Worm (Caenorhabditis elegans): ENCODE measurements around the gene ZK355.8.

Gene ZK355.8

ce11 chrII:2927533-2927932, at the start of gene ZK355.8, which contains the start of gene ZK355.3:
Gene ZK355.8, plus strand, starts transcription at chrII:2927804.
Gene ZK355.3, minus strand, starts transcription at chrII:2927633.
- TF ChIP-seq pes-1 (GFP tag; IDR thresholded peaks at IDR 0.05): no peak
- 0 out of 2 replicates have a peak, but pooled peaks have one; percentile 36 for TF ChIP-seq sea-1 (GFP tag; conservative IDR thresholded peaks at IDR 0.05)

- TF ChIP-seq tbx-11 (GFP tag; IDR thresholded peaks at IDR 0.05) (no peak), scrt-1 (GFP tag; IDR thresholded peaks at IDR 0.05) (no peak), B0310.2 (tag; optimal IDR thresholded peaks at IDR 0.05) (no peak), pes-1 (GFP tag; IDR thresholded peaks at IDR 0.05) (no peak), ceh-13 (GFP tag; optimal IDR thresholded peaks at IDR 0.05) (no peak), ets-7 (tag; optimal IDR thresholded peaks at IDR 0.05) (no peak), tbx-37 (GFP tag; conservative IDR thresholded peaks at IDR 0.05) (no peak), hmbx-1 (tag; optimal IDR thresholded peaks at IDR 0.05) (no peak), tra-4 (tag; optimal IDR thresholded peaks at IDR 0.05) (no peak), F13C5.2 (tag; optimal IDR thresholded peaks at IDR 0.05) (no peak), sea-1 (GFP tag; conservative IDR thresholded peaks at IDR 0.05) (no peak), hmg-4 (GFP tag; optimal IDR thresholded peaks at IDR 0.05) (no peak), ceh-36 (tag; optimal IDR thresholded peaks at IDR 0.05) (no peak), flt-1 (GFP tag; IDR thresholded peaks at IDR 0.05) (no peak), hnd-1 (tag; optimal IDR thresholded peaks at IDR 0.05) (no peak)
Measured at ce11 chrII:2878909-2879308, 48.7 kb upstream of the ZK355.8 start.

ce11 chrII:2881088-2881487, 46.5 kb upstream of the ZK355.8 start:
- no peak for TF ChIP-seq hnd-1 (tag; optimal IDR thresholded peaks at IDR 0.05)
- peak; percentile 29; the same call in 1 of the 2 replicates for TF ChIP-seq flt-1 (GFP tag; IDR thresholded peaks at IDR 0.05)

- TF ChIP-seq scrt-1 (GFP tag; IDR thresholded peaks at IDR 0.05) (no peak), hmg-4 (GFP tag; optimal IDR thresholded peaks at IDR 0.05) (no peak), pes-1 (GFP tag; IDR thresholded peaks at IDR 0.05) (no peak), sea-1 (GFP tag; conservative IDR thresholded peaks at IDR 0.05) (no peak), aly-1 (tag; optimal IDR thresholded peaks at IDR 0.05) (no peak), hmbx-1 (tag; optimal IDR thresholded peaks at IDR 0.05) (no peak), tra-4 (tag; optimal IDR thresholded peaks at IDR 0.05) (no peak), flt-1 (GFP tag; IDR thresholded peaks at IDR 0.05) (no peak), ceh-13 (GFP tag; optimal IDR thresholded peaks at IDR 0.05) (no peak), ceh-36 (tag; optimal IDR thresholded peaks at IDR 0.05) (no peak), hnd-1 (tag; optimal IDR thresholded peaks at IDR 0.05) (no peak), ets-7 (tag; optimal IDR thresholded peaks at IDR 0.05) (no peak), F13C5.2 (tag; optimal IDR thresholded peaks at IDR 0.05) (no peak), B0310.2 (tag; optimal IDR thresholded peaks at IDR 0.05) (no peak), tbx-37 (GFP tag; conservative IDR thresholded peaks at IDR 0.05) (no peak), tbx-11 (GFP tag; IDR thresholded peaks at IDR 0.05) (no peak), ama-1 (optimal IDR thresholded peaks at IDR 0.05) (no peak)
Measured at ce11 chrII:2884810-2885209, 42.8 kb upstream of the ZK355.8 start, which contains the start of gene pigw-1. Gene pigw-1, minus strand, starts transcription at chrII:2884910.

- no peak for TF ChIP-seq scrt-1 (GFP tag; IDR thresholded peaks at IDR 0.05)
- no peak for TF ChIP-seq F13C5.2 (tag; optimal IDR thresholded peaks at IDR 0.05)
- no peak for TF ChIP-seq flt-1 (GFP tag; IDR thresholded peaks at IDR 0.05)
- no peak for TF ChIP-seq hmbx-1 (tag; optimal IDR thresholded peaks at IDR 0.05)
- TF ChIP-seq sea-1 (GFP tag; conservative IDR thresholded peaks at IDR 0.05): no peak
- no peak for TF ChIP-seq pes-1 (GFP tag; IDR thresholded peaks at IDR 0.05)
- TF ChIP-seq tbx-37 (GFP tag; conservative IDR thresholded peaks at IDR 0.05): no peak
- TF ChIP-seq aly-1 (tag; optimal IDR thresholded peaks at IDR 0.05): no peak
- no peak for TF ChIP-seq ama-1 (optimal IDR thresholded peaks at IDR 0.05)
- no peak for TF ChIP-seq ets-7 (tag; optimal IDR thresholded peaks at IDR 0.05)
Measured at ce11 chrII:2885518-2886449, 41.8 kb upstream of the ZK355.8 start.

ce11 chrII:2888957-2889630, 38.5 kb upstream of the ZK355.8 start, which contains the start of gene pinn-1:
Gene pinn-1, minus strand, starts transcription at chrII:2889007.
- TF ChIP-seq sea-1 (GFP tag; conservative IDR thresholded peaks at IDR 0.05) (no peak; the same call in 1 of the 2 replicates), F13C5.2 (tag; optimal IDR thresholded peaks at IDR 0.05) (peak; percentile 37), hmg-4 (GFP tag; optimal IDR thresholded peaks at IDR 0.05) (no peak), hmbx-1 (tag; optimal IDR thresholded peaks at IDR 0.05) (no peak), scrt-1 (GFP tag; IDR thresholded peaks at IDR 0.05) (no peak), hnd-1 (tag; optimal IDR thresholded peaks at IDR 0.05) (peak; percentile 19), tbx-11 (GFP tag; IDR thresholded peaks at IDR 0.05) (no peak), ama-1 (optimal IDR thresholded peaks at IDR 0.05) (no peak), flt-1 (GFP tag; IDR thresholded peaks at IDR 0.05) (peak; percentile 61; the same call in 1 of the 2 replicates), B0310.2 (tag; optimal IDR thresholded peaks at IDR 0.05) (no peak), tra-4 (tag; optimal IDR thresholded peaks at IDR 0.05) (no peak), tbx-37 (GFP tag; conservative IDR thresholded peaks at IDR 0.05) (peak; percentile 77), ceh-13 (GFP tag; optimal IDR thresholded peaks at IDR 0.05) (no peak), pes-1 (GFP tag; IDR thresholded peaks at IDR 0.05) (peak; percentile 79), aly-1 (tag; optimal IDR thresholded peaks at IDR 0.05) (no peak), ets-7 (tag; optimal IDR thresholded peaks at IDR 0.05) (no peak), ceh-36 (tag; optimal IDR thresholded peaks at IDR 0.05) (no peak)

ce11 chrII:2894295-2894694, 33.3 kb upstream of the ZK355.8 start, which contains the start of gene sqv-2:
Gene sqv-2, minus strand, starts transcription at chrII:2894395.
- TF ChIP-seq ceh-13 (GFP tag; optimal IDR thresholded peaks at IDR 0.05) (no peak), sea-1 (GFP tag; conservative IDR thresholded peaks at IDR 0.05) (no peak), aly-1 (tag; optimal IDR thresholded peaks at IDR 0.05) (no peak), F13C5.2 (tag; optimal IDR thresholded peaks at IDR 0.05) (no peak), hmbx-1 (tag; optimal IDR thresholded peaks at IDR 0.05) (no peak), ama-1 (optimal IDR thresholded peaks at IDR 0.05) (no peak), hnd-1 (tag; optimal IDR thresholded peaks at IDR 0.05) (no peak), hmg-4 (GFP tag; optimal IDR thresholded peaks at IDR 0.05) (no peak), ets-7 (tag; optimal IDR thresholded peaks at IDR 0.05) (no peak), flt-1 (GFP tag; IDR thresholded peaks at IDR 0.05) (no peak), tra-4 (tag; optimal IDR thresholded peaks at IDR 0.05) (no peak), tbx-11 (GFP tag; IDR thresholded peaks at IDR 0.05) (no peak)

Data from whole organism, early embryonic.